Fruit fly (Drosophila melanogaster): Measurements from ENCODE around the gene CG5958.

CG5958 gene

DNA sequence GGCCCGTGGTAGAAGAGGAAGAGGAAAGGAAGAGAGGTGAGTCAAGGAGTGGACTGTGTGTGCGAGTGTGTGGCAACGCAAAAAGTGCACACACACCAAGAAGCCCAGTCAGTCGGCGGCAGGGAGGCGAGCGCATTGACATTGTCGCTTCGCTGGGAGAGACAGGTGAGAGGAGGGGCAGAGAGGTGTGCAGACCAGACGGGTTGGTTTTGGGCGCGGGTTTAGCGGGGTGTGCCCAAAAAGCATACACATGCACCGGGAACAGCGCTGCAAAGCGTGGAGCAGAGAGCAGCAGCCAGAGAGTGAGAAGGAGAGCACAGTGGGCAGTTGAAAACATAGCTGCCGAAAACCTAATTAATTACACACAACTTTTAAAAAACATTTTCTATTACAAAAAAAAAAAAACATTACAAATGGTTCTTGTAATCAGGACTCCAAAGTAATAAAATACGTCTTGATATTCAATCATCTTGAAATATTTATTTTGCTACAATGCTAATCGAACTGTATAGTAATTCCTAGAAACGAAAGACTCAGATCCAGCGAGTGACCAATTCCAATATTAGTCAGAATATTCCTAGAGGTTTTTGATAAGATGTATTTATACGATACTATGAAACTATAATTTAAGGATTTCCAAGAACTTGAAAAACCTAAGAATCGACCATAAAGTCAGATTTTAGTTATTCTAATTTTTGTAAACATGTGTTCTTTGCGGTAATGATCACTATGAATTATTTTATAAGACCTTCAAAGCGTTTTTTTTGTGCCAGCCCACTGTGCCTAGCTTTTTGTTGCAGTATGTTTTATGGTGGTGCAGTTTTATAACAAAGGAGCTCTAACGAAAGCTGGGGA lies 10.7 kb downstream of the CG5958 start:
- TF ChIP-seq ey (GFP tag; optimal IDR thresholded peaks at IDR 0.05): peak; percentile 69
- TF ChIP-seq tai (GFP tag; optimal IDR thresholded peaks at IDR 0.05): peak; percentile 78
- TF ChIP-seq fru (GFP tag; optimal IDR thresholded peaks at IDR 0.05): peak; percentile 64
- TF ChIP-seq brk (GFP tag; optimal IDR thresholded peaks at IDR 0.05): no peak
- no peak for TF ChIP-seq GATAd (GFP tag; optimal IDR thresholded peaks at IDR 0.05)
- peak; percentile 94 for TF ChIP-seq Jra (GFP tag; optimal IDR thresholded peaks at IDR 0.05)
- no peak for TF ChIP-seq Rel (GFP tag; optimal IDR thresholded peaks at IDR 0.05)
- peak; percentile 75 for TF ChIP-seq Rel (tag; optimal IDR thresholded peaks at IDR 0.05)
- peak; percentile 55 for TF ChIP-seq dmrt93B (GFP tag; optimal IDR thresholded peaks at IDR 0.05)
- TF ChIP-seq Vsx2 (GFP tag; optimal IDR thresholded peaks at IDR 0.05; ENCODE audit: partially characterized antibody): peak; percentile 52
- TF ChIP-seq HLH106 (tag; optimal IDR thresholded peaks at IDR 0.05): peak; percentile 64
- peak in 1 of 2 experiments; percentile 74 for TF ChIP-seq foxo (GFP tag; optimal IDR thresholded peaks at IDR 0.05)
- TF ChIP-seq N (GFP tag; optimal IDR thresholded peaks at IDR 0.05): peak; percentile 23
- TF ChIP-seq psq (GFP tag; optimal IDR thresholded peaks at IDR 0.05): peak; percentile 84
- peak; percentile 74 for TF ChIP-seq Sp1 (GFP tag; optimal IDR thresholded peaks at IDR 0.05)
- TF ChIP-seq jim (GFP tag; optimal IDR thresholded peaks at IDR 0.05): peak; percentile 75
- TF ChIP-seq dl (GFP tag; optimal IDR thresholded peaks at IDR 0.05; ENCODE audit: insufficient read depth in 1 of 2, partially characterized antibody in 2 of 2): peak; percentile 69 to 73
- TF ChIP-seq OdsH (GFP tag; optimal IDR thresholded peaks at IDR 0.05): peak; percentile 60
- TF ChIP-seq Hr83 (GFP tag; optimal IDR thresholded peaks at IDR 0.05; ENCODE audit: poor library complexity, severe bottlenecking): peak; percentile 98
- peak; percentile 66 for TF ChIP-seq rgr (GFP tag; optimal IDR thresholded peaks at IDR 0.05)
- TF ChIP-seq Hr78 (GFP tag; optimal IDR thresholded peaks at IDR 0.05): no peak
- TF ChIP-seq h (GFP tag; optimal IDR thresholded peaks at IDR 0.05): peak; percentile 41
- no peak for TF ChIP-seq Myc (optimal IDR thresholded peaks at IDR 0.05)
- peak; percentile 66 for TF ChIP-seq Hnf4 (GFP tag; optimal IDR thresholded peaks at IDR 0.05)
- peak; percentile 77 for TF ChIP-seq woc (GFP tag; optimal IDR thresholded peaks at IDR 0.05)
- TF ChIP-seq CG9705 (GFP tag; optimal IDR thresholded peaks at IDR 0.05): peak; percentile 11
- TF ChIP-seq dsf (GFP tag; optimal IDR thresholded peaks at IDR 0.05; ENCODE audit: borderline replicate concordance): no peak
- no peak for TF ChIP-seq pan (optimal IDR thresholded peaks at IDR 0.05)
- no peak for TF ChIP-seq lola (GFP tag; optimal IDR thresholded peaks at IDR 0.05)
- no peak for TF ChIP-seq sv (GFP tag; optimal IDR thresholded peaks at IDR 0.05)
- no peak for TF ChIP-seq CrebA (GFP tag; optimal IDR thresholded peaks at IDR 0.05; ENCODE audit: borderline replicate concordance)
- peak; percentile 92 for TF ChIP-seq Dif (GFP tag; optimal IDR thresholded peaks at IDR 0.05; ENCODE audit: partially characterized antibody)

DNA sequence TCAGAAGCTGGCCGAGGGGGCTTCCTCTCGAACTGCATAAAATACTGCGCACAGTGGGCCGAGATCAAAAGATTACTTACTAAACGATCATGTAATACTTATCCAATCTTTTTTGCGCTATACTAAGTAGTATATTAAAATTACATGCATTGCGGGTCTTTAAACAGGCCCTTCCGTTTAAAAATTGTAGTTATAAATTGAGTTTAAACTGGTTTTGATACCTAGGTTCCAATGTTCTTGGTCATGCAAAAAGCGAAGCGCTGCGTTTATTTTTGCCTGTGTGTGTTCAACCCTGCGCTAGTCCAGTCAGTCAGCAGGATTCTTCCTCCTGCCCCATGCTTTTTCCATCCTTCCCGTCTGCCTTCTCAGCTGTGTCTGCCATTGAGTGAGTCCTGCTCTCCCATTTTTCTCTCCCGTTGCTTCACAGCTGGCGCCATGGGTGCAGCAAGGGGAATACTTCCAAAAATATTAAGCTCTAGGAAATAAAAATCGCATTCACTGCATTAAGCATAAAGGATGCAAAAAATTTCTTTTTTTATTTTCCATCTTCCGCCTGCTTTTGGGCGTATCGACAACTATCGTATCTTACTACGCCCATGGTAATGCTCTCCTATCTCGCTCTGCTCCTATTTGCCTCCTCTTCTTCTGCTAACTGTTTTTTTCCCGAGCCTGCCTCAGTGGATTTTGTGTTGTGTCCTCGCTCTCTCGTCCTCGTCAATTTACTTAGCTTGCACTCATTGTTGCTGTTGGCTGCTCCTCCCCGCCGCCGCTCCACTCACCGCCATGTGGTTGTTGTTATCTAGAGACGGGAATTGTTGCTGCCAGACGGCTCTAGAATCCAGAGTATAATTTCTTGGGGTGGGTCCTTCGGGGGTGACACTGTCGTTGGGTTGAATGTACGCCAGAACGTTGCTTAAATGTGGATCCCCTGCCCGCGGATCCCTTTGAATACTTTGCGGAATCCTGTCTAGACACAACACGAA lies 12.7 kb downstream of the CG5958 start:
- TF ChIP-seq OdsH (GFP tag; optimal IDR thresholded peaks at IDR 0.05): peak; percentile 88
- peak; percentile 88 for TF ChIP-seq woc (GFP tag; optimal IDR thresholded peaks at IDR 0.05)
- TF ChIP-seq dl (GFP tag; optimal IDR thresholded peaks at IDR 0.05; ENCODE audit: insufficient read depth in 1 of 2, partially characterized antibody in 2 of 2): peak in 1 of 2 experiments; percentile 1
- TF ChIP-seq Dif (GFP tag; optimal IDR thresholded peaks at IDR 0.05; ENCODE audit: partially characterized antibody): no peak
- TF ChIP-seq br (GFP tag; optimal IDR thresholded peaks at IDR 0.05): peak; percentile 90
- peak; percentile 66 for TF ChIP-seq psq (GFP tag; optimal IDR thresholded peaks at IDR 0.05)
- TF ChIP-seq CrebA (GFP tag; optimal IDR thresholded peaks at IDR 0.05; ENCODE audit: borderline replicate concordance): no peak
- peak; percentile 89 for TF ChIP-seq fru (GFP tag; optimal IDR thresholded peaks at IDR 0.05)
- TF ChIP-seq CG32264 (GFP tag; optimal IDR thresholded peaks at IDR 0.05): peak; percentile 85
- peak; percentile 37 for TF ChIP-seq Hr83 (GFP tag; optimal IDR thresholded peaks at IDR 0.05; ENCODE audit: poor library complexity, severe bottlenecking)
- no peak for TF ChIP-seq Hr78 (GFP tag; optimal IDR thresholded peaks at IDR 0.05)
- TF ChIP-seq Myc (optimal IDR thresholded peaks at IDR 0.05): no peak
- no peak for TF ChIP-seq lola (GFP tag; optimal IDR thresholded peaks at IDR 0.05)
- TF ChIP-seq Abd-B (GFP tag; optimal IDR thresholded peaks at IDR 0.05): no peak
- peak; percentile 80 for TF ChIP-seq Hnf4 (GFP tag; optimal IDR thresholded peaks at IDR 0.05)
- TF ChIP-seq pan (optimal IDR thresholded peaks at IDR 0.05): no peak
- TF ChIP-seq Vsx2 (GFP tag; optimal IDR thresholded peaks at IDR 0.05; ENCODE audit: partially characterized antibody): no peak
- no peak for TF ChIP-seq CG9705 (GFP tag; optimal IDR thresholded peaks at IDR 0.05)
- TF ChIP-seq Mio (GFP tag; optimal IDR thresholded peaks at IDR 0.05): no peak
- peak; percentile 49 for TF ChIP-seq sv (GFP tag; optimal IDR thresholded peaks at IDR 0.05)
- TF ChIP-seq brk (GFP tag; optimal IDR thresholded peaks at IDR 0.05): no peak
- peak; percentile 78 for TF ChIP-seq rgr (GFP tag; optimal IDR thresholded peaks at IDR 0.05)
- TF ChIP-seq tai (GFP tag; optimal IDR thresholded peaks at IDR 0.05): peak; percentile 67
- TF ChIP-seq Dfd (GFP tag; optimal IDR thresholded peaks at IDR 0.05): peak; percentile 28
- TF ChIP-seq N (GFP tag; optimal IDR thresholded peaks at IDR 0.05): no peak
- TF ChIP-seq dsf (GFP tag; optimal IDR thresholded peaks at IDR 0.05; ENCODE audit: borderline replicate concordance): no peak
- peak; percentile 24 for TF ChIP-seq Rel (GFP tag; optimal IDR thresholded peaks at IDR 0.05)
- TF ChIP-seq Rel (tag; optimal IDR thresholded peaks at IDR 0.05): peak; percentile 24
- peak; percentile 91 for TF ChIP-seq ey (GFP tag; optimal IDR thresholded peaks at IDR 0.05)
- peak; percentile 45 for TF ChIP-seq Jra (GFP tag; optimal IDR thresholded peaks at IDR 0.05)
- TF ChIP-seq sage (GFP tag; optimal IDR thresholded peaks at IDR 0.05): peak; percentile 73
- TF ChIP-seq GATAd (GFP tag; optimal IDR thresholded peaks at IDR 0.05): no peak
- no peak for TF ChIP-seq jim (GFP tag; optimal IDR thresholded peaks at IDR 0.05)
- TF ChIP-seq foxo (GFP tag; optimal IDR thresholded peaks at IDR 0.05): peak in 1 of 2 experiments; percentile 89
- TF ChIP-seq usp (GFP tag; optimal IDR thresholded peaks at IDR 0.05): no peak
- TF ChIP-seq h (GFP tag; optimal IDR thresholded peaks at IDR 0.05): peak; percentile 90
- TF ChIP-seq HLH106 (tag; optimal IDR thresholded peaks at IDR 0.05): peak; percentile 66
